Fruit fly (Drosophila melanogaster) whole organism, wandering third instar larva: ENCODE data around the gene CG13455.
A peak's percentile ranks its signal among the peaks of the same experiment; 100 is the strongest.

Experiments used
- CG32264 ChIP-seq: fragments of 200-800 bp; sonication (Bioruptor generic); optimal IDR thresholded peaks from 2 replicates; lab custom pipeline; 2016; ENCODE audit warnings: missing biosample characterization, missing genetic modification characterization
- Dfd ChIP-seq: fragments of >200 bp; optimal IDR thresholded peaks from 2 replicates; lab custom pipeline; 2017; ENCODE audit warnings: missing biosample characterization, missing genetic modification characterization
- Dif ChIP-seq: fragments of 200-275, 200-300 bp; sonication (Bioruptor generic); optimal IDR thresholded peaks from 2 replicates; lab custom pipeline; 2018; ENCODE audit warnings: missing biosample characterization, missing genetic modification characterization; ENCODE audit not compliant: partially characterized antibody
- GATAd ChIP-seq: sonication (Bioruptor generic); optimal IDR thresholded peaks from 2 replicates; lab custom pipeline; 2016; ENCODE audit warnings: missing biosample characterization, missing genetic modification characterization
- Hnf4 ChIP-seq: fragments of 200-800 bp; sonication (Bioruptor generic); optimal IDR thresholded peaks from 2 replicates; lab custom pipeline; 2016; ENCODE audit warnings: missing biosample characterization, mild to moderate bottlenecking, missing genetic modification characterization
- Hr78 ChIP-seq: fragments of >200 bp; optimal IDR thresholded peaks from 2 replicates; lab custom pipeline; 2017; ENCODE audit warnings: missing biosample characterization, missing genetic modification characterization
- Hr83 ChIP-seq: fragments of 200-300 bp; sonication (Bioruptor generic); optimal IDR thresholded peaks from 2 replicates; lab custom pipeline; 2016; ENCODE audit warnings: missing biosample characterization, mild to moderate bottlenecking, missing genetic modification characterization, moderate library complexity; ENCODE audit not compliant: poor library complexity, severe bottlenecking
- Jra ChIP-seq: sonication (Bioruptor generic); optimal IDR thresholded peaks from 2 replicates; lab custom pipeline; 2016; ENCODE audit warnings: missing biosample characterization, missing genetic modification characterization
- Mio ChIP-seq: sonication (Bioruptor generic); optimal IDR thresholded peaks from 2 replicates; lab custom pipeline; 2016; ENCODE audit warnings: missing biosample characterization, missing genetic modification characterization
- Myc ChIP-seq: fragments of >200 bp; optimal IDR thresholded peaks from 2 replicates; lab custom pipeline; 2017
- OdsH ChIP-seq: fragments of 200-800 bp; sonication (Bioruptor generic); optimal IDR thresholded peaks from 2 replicates; lab custom pipeline; 2016; ENCODE audit warnings: missing biosample characterization, mild to moderate bottlenecking, missing genetic modification characterization
- Rel ChIP-seq, 2 experiments: fragments of 200-800 bp; sonication (Bioruptor generic) in 1 of 2; optimal IDR thresholded peaks; 2 replicates in 1 of 2; 3 replicates in 1 of 2; lab custom pipeline; 2016 to 2019; ENCODE audit warnings: mild to moderate bottlenecking in 2 of 2, missing biosample characterization in 2 of 2, missing genetic modification characterization in 2 of 2, moderate library complexity in 1 of 2
- Sp1 ChIP-seq: fragments of 200-800 bp; sonication (Bioruptor generic); optimal IDR thresholded peaks from 3 replicates; lab custom pipeline; 2019; ENCODE audit warnings: missing biosample characterization, mild to moderate bottlenecking, missing genetic modification characterization, moderate library complexity
- Vsx2 ChIP-seq: fragments of 200-300, 225-300 bp; sonication (Bioruptor generic); optimal IDR thresholded peaks from 2 replicates; lab custom pipeline; 2018; ENCODE audit warnings: missing biosample characterization, missing genetic modification characterization; ENCODE audit not compliant: partially characterized antibody
- br ChIP-seq: fragments of 200-800 bp; sonication (Bioruptor generic); optimal IDR thresholded peaks from 2 replicates; lab custom pipeline; 2016; ENCODE audit warnings: missing biosample characterization, missing genetic modification characterization
- brk ChIP-seq: fragments of 200-800 bp; sonication (Bioruptor generic); optimal IDR thresholded peaks from 2 replicates; lab custom pipeline; 2016; ENCODE audit warnings: missing biosample characterization, mild to moderate bottlenecking, missing genetic modification characterization
- dl ChIP-seq, 2 experiments: fragments of 175-275, 200-275 bp in 1 of 2; fragments of 200-275 bp in 1 of 2; sonication (Bioruptor generic); optimal IDR thresholded peaks; lab custom pipeline; 2018; ENCODE audit warnings: mild to moderate bottlenecking in 2 of 2, missing biosample characterization in 2 of 2, missing genetic modification characterization in 2 of 2, moderate library complexity in 2 of 2; ENCODE audit not compliant: partially characterized antibody in 2 of 2, insufficient read depth in 1 of 2
- dmrt93B ChIP-seq: fragments of 200-800 bp; sonication (Bioruptor generic); optimal IDR thresholded peaks from 2 replicates; lab custom pipeline; 2018; ENCODE audit warnings: missing biosample characterization, mild to moderate bottlenecking, missing genetic modification characterization
- dsf ChIP-seq: sonication (Bioruptor generic); optimal IDR thresholded peaks from 2 replicates; lab custom pipeline; 2016; ENCODE audit warnings: missing biosample characterization, missing genetic modification characterization, borderline replicate concordance
- ey ChIP-seq: fragments of 200-800 bp; sonication (Bioruptor generic); optimal IDR thresholded peaks from 2 replicates; lab custom pipeline; 2016; ENCODE audit warnings: missing biosample characterization, missing genetic modification characterization
- foxo ChIP-seq, 2 experiments: fragments of 200-800 bp; sonication (Bioruptor generic); optimal IDR thresholded peaks; 2 replicates in 1 of 2; 3 replicates in 1 of 2; lab custom pipeline; 2016 to 2017; ENCODE audit warnings: missing biosample characterization in 2 of 2, missing genetic modification characterization in 2 of 2
- fru ChIP-seq: fragments of 200-800 bp; sonication (Bioruptor generic); optimal IDR thresholded peaks from 3 replicates; lab custom pipeline; 2016; ENCODE audit warnings: missing biosample characterization, mild to moderate bottlenecking, missing genetic modification characterization
- h ChIP-seq: fragments of 200-800 bp; sonication (Bioruptor generic); optimal IDR thresholded peaks from 3 replicates; lab custom pipeline; 2016; ENCODE audit warnings: missing biosample characterization, mild to moderate bottlenecking, missing genetic modification characterization
- jim ChIP-seq: fragments of 175-275, 200-325 bp; sonication (Bioruptor generic); optimal IDR thresholded peaks from 2 replicates; lab custom pipeline; 2016; ENCODE audit warnings: missing biosample characterization, mild to moderate bottlenecking, missing genetic modification characterization
- pan ChIP-seq: fragments of >200 bp; optimal IDR thresholded peaks from 2 replicates; lab custom pipeline; 2017
- psq ChIP-seq: fragments of 200-800 bp; sonication (Bioruptor generic); optimal IDR thresholded peaks from 3 replicates; lab custom pipeline; 2017; ENCODE audit warnings: missing biosample characterization, mild to moderate bottlenecking, missing genetic modification characterization, moderate library complexity
- rgr ChIP-seq: fragments of 200-800 bp; sonication (Bioruptor generic); optimal IDR thresholded peaks from 3 replicates; lab custom pipeline; 2016; ENCODE audit warnings: missing biosample characterization, mild to moderate bottlenecking, missing genetic modification characterization
- sage ChIP-seq: fragments of 200-800 bp; sonication (Bioruptor generic); optimal IDR thresholded peaks from 2 replicates; lab custom pipeline; 2016; ENCODE audit warnings: missing biosample characterization, mild to moderate bottlenecking, missing genetic modification characterization
- sv ChIP-seq: fragments of 200-800 bp; sonication (Bioruptor generic); optimal IDR thresholded peaks from 3 replicates; lab custom pipeline; 2016; ENCODE audit warnings: missing biosample characterization, missing genetic modification characterization

Gene CG13455

DNA sequence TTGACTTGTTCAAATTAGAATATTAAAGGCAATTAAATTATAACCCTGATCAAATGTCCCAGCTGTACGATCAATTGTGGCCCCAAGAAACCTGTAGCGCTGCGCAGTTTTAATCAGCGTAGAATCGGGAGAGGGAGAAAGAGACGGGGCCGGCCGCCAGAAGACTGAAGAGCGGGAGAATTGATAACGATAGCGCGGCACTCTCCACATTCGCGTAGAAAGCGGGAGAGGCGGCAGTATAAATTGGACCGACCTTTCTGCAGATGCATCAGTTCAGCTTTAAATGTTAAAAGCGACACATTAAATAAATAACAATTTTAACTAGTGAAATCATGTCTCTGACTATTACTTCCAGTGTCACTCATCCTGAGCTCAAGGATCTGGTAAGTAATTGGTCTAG, 14.4 kb downstream of the CG13455 start, which contains the start of gene MsrA:
Gene MsrA, plus strand, starts transcription at position 266 of the 400 bp plus-strand sequence.
- TF ChIP-seq dl (GFP tag; optimal IDR thresholded peaks at IDR 0.05; lab: Kevin White, UChicago; ENCODE audit: insufficient read depth in 1 of 2, partially characterized antibody in 2 of 2) (peak; percentile 74 to 84), rgr (GFP tag; lab: Kevin White, UChicago) (peak; percentile 9), Hnf4 (GFP tag; lab: Kevin White, UChicago) (no peak), br (no peak), h (peak; percentile 28), foxo (GFP tag; optimal IDR thresholded peaks at IDR 0.05; lab: Kevin White, UChicago) (no peak), Sp1 (GFP tag; lab: Kevin White, UChicago) (peak; percentile 25), CG32264 (no peak), Myc (no peak), jim (GFP tag; lab: Kevin White, UChicago) (no peak), dsf (GFP tag; lab: Kevin White, UChicago) (no peak), psq (GFP tag; lab: Kevin White, UChicago) (no peak), brk (GFP tag; lab: Kevin White, UChicago) (no peak), dmrt93B (GFP tag; lab: Kevin White, UChicago) (no peak), Mio (no peak), GATAd (no peak), sv (GFP tag; lab: Kevin White, UChicago) (no peak), OdsH (GFP tag; lab: Kevin White, UChicago) (peak; percentile 16), Dif (GFP tag; lab: Kevin White, UChicago) (peak; percentile 81), ey (GFP tag; lab: Kevin White, UChicago) (no peak)

- no peak for TF ChIP-seq GATAd
- TF ChIP-seq Rel (GFP tag; optimal IDR thresholded peaks at IDR 0.05; lab: Kevin White, UChicago) = no peak
- TF ChIP-seq Rel (tag; optimal IDR thresholded peaks at IDR 0.05; lab: Kevin White, UChicago) = peak; percentile 2
- TF ChIP-seq rgr (GFP tag; lab: Kevin White, UChicago) = peak; percentile 11
- peak; percentile 44 to 66 for TF ChIP-seq dl (GFP tag; optimal IDR thresholded peaks at IDR 0.05; lab: Kevin White, UChicago; ENCODE audit: insufficient read depth in 1 of 2, partially characterized antibody in 2 of 2)
- peak; percentile 49 for TF ChIP-seq brk (GFP tag; lab: Kevin White, UChicago)
- peak; percentile 18 for TF ChIP-seq sage (GFP tag; lab: Kevin White, UChicago)
- no peak for TF ChIP-seq Hr78
- TF ChIP-seq Dif (GFP tag; lab: Kevin White, UChicago) = peak; percentile 57
- no peak for TF ChIP-seq pan (lab: Kevin White, UChicago)
These were observed 15.4 kb downstream of the CG13455 start for dm6 chr3L:15511688-15512250.

- TF ChIP-seq fru (GFP tag; lab: Kevin White, UChicago) (no peak), Rel (GFP tag; optimal IDR thresholded peaks at IDR 0.05; lab: Kevin White, UChicago) (no peak), Rel (tag; optimal IDR thresholded peaks at IDR 0.05; lab: Kevin White, UChicago) (no peak), sv (GFP tag; lab: Kevin White, UChicago) (no peak), Dfd (GFP tag; lab: Kevin White, UChicago) (no peak), br (no peak), Jra (GFP tag; lab: Kevin White, UChicago) (no peak)
- TF ChIP-seq, all 38 proteins: peak for 0
These were observed 16.9 kb downstream of the CG13455 start for dm6 chr3L:15513264-15513663.

DNA sequence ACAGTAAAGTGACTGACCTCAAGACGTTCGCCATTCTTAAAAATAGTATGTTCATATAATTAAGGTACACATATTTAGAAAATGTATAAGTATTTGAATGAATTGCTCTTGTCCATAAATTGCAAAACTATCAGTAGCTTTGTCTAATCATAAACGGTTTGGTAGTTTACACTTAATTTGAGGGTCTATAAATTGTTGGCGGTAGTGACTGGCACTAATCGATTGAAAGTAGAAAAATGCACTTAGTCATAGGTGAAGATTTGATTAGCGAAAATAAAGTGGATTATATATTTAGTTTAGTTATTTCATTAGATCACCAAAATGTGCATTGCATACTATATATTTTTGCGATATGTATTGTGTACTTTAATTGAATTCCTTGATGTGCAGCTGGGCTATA, 17.4 kb downstream of the CG13455 start:
- TF ChIP-seq jim (GFP tag; lab: Kevin White, UChicago) (no peak), foxo (GFP tag; optimal IDR thresholded peaks at IDR 0.05; lab: Kevin White, UChicago) (no peak), br (no peak), ey (GFP tag; lab: Kevin White, UChicago) (no peak), rgr (GFP tag; lab: Kevin White, UChicago) (no peak), dmrt93B (GFP tag; lab: Kevin White, UChicago) (no peak), dsf (GFP tag; lab: Kevin White, UChicago) (no peak), Dfd (GFP tag; lab: Kevin White, UChicago) (no peak), OdsH (GFP tag; lab: Kevin White, UChicago) (no peak), Myc (no peak), Vsx2 (GFP tag; lab: Kevin White, UChicago) (no peak), Hr83 (GFP tag; lab: Kevin White, UChicago) (no peak), Sp1 (GFP tag; lab: Kevin White, UChicago) (no peak)
